Fruit fly (Drosophila melanogaster) whole organism, wandering third instar larva: Measurements from ENCODE around the gene mthl14.
A peak's percentile ranks its signal among the peaks of the same experiment; 100 is the strongest.

Experiments used
- Abd-B ChIP-seq: fragments of >200 bp; optimal IDR thresholded peaks from 2 replicates; lab custom pipeline; 2017; ENCODE audit warnings: missing biosample characterization, missing genetic modification characterization
- CG9705 ChIP-seq: fragments of 200-800 bp; sonication (Bioruptor generic); optimal IDR thresholded peaks from 2 replicates; lab custom pipeline; 2018; ENCODE audit warnings: missing biosample characterization, mild to moderate bottlenecking, missing genetic modification characterization
- CrebA ChIP-seq: fragments of 200-800 bp; sonication (Bioruptor generic); optimal IDR thresholded peaks from 2 replicates; lab custom pipeline; 2016; ENCODE audit warnings: missing biosample characterization, mild to moderate bottlenecking, missing genetic modification characterization, borderline replicate concordance
- Dfd ChIP-seq: fragments of >200 bp; optimal IDR thresholded peaks from 2 replicates; lab custom pipeline; 2017; ENCODE audit warnings: missing biosample characterization, missing genetic modification characterization
- Dif ChIP-seq: fragments of 200-275, 200-300 bp; sonication (Bioruptor generic); optimal IDR thresholded peaks from 2 replicates; lab custom pipeline; 2018; ENCODE audit warnings: missing biosample characterization, missing genetic modification characterization; ENCODE audit not compliant: partially characterized antibody
- GATAd ChIP-seq: sonication (Bioruptor generic); optimal IDR thresholded peaks from 2 replicates; lab custom pipeline; 2016; ENCODE audit warnings: missing biosample characterization, missing genetic modification characterization
- HLH106 ChIP-seq: fragments of 200-800 bp; optimal IDR thresholded peaks from 3 replicates; lab custom pipeline; 2019; ENCODE audit warnings: missing biosample characterization, mild to moderate bottlenecking, missing genetic modification characterization, moderate library complexity
- Hnf4 ChIP-seq: fragments of 200-800 bp; sonication (Bioruptor generic); optimal IDR thresholded peaks from 2 replicates; lab custom pipeline; 2016; ENCODE audit warnings: missing biosample characterization, mild to moderate bottlenecking, missing genetic modification characterization
- Hr78 ChIP-seq: fragments of >200 bp; optimal IDR thresholded peaks from 2 replicates; lab custom pipeline; 2017; ENCODE audit warnings: missing biosample characterization, missing genetic modification characterization
- Hr83 ChIP-seq: fragments of 200-300 bp; sonication (Bioruptor generic); optimal IDR thresholded peaks from 2 replicates; lab custom pipeline; 2016; ENCODE audit warnings: missing biosample characterization, mild to moderate bottlenecking, missing genetic modification characterization, moderate library complexity; ENCODE audit not compliant: poor library complexity, severe bottlenecking
- Jra ChIP-seq: sonication (Bioruptor generic); optimal IDR thresholded peaks from 2 replicates; lab custom pipeline; 2016; ENCODE audit warnings: missing biosample characterization, missing genetic modification characterization
- Mio ChIP-seq: sonication (Bioruptor generic); optimal IDR thresholded peaks from 2 replicates; lab custom pipeline; 2016; ENCODE audit warnings: missing biosample characterization, missing genetic modification characterization
- Myc ChIP-seq: fragments of >200 bp; optimal IDR thresholded peaks from 2 replicates; lab custom pipeline; 2017
- N ChIP-seq: fragments of >200 bp; optimal IDR thresholded peaks from 2 replicates; lab custom pipeline; 2018; ENCODE audit warnings: missing biosample characterization, missing external identifiers, missing genetic modification characterization
- Rel ChIP-seq, 2 experiments: fragments of 200-800 bp; sonication (Bioruptor generic) in 1 of 2; optimal IDR thresholded peaks; 2 replicates in 1 of 2; 3 replicates in 1 of 2; lab custom pipeline; 2016 to 2019; ENCODE audit warnings: mild to moderate bottlenecking in 2 of 2, missing biosample characterization in 2 of 2, missing genetic modification characterization in 2 of 2, moderate library complexity in 1 of 2
- Sp1 ChIP-seq: fragments of 200-800 bp; sonication (Bioruptor generic); optimal IDR thresholded peaks from 3 replicates; lab custom pipeline; 2019; ENCODE audit warnings: missing biosample characterization, mild to moderate bottlenecking, missing genetic modification characterization, moderate library complexity
- Vsx2 ChIP-seq: fragments of 200-300, 225-300 bp; sonication (Bioruptor generic); optimal IDR thresholded peaks from 2 replicates; lab custom pipeline; 2018; ENCODE audit warnings: missing biosample characterization, missing genetic modification characterization; ENCODE audit not compliant: partially characterized antibody
- br ChIP-seq: fragments of 200-800 bp; sonication (Bioruptor generic); optimal IDR thresholded peaks from 2 replicates; lab custom pipeline; 2016; ENCODE audit warnings: missing biosample characterization, missing genetic modification characterization
- brk ChIP-seq: fragments of 200-800 bp; sonication (Bioruptor generic); optimal IDR thresholded peaks from 2 replicates; lab custom pipeline; 2016; ENCODE audit warnings: missing biosample characterization, mild to moderate bottlenecking, missing genetic modification characterization
- dl ChIP-seq, 2 experiments: fragments of 175-275, 200-275 bp in 1 of 2; fragments of 200-275 bp in 1 of 2; sonication (Bioruptor generic); optimal IDR thresholded peaks; lab custom pipeline; 2018; ENCODE audit warnings: mild to moderate bottlenecking in 2 of 2, missing biosample characterization in 2 of 2, missing genetic modification characterization in 2 of 2, moderate library complexity in 2 of 2; ENCODE audit not compliant: partially characterized antibody in 2 of 2, insufficient read depth in 1 of 2
- dmrt93B ChIP-seq: fragments of 200-800 bp; sonication (Bioruptor generic); optimal IDR thresholded peaks from 2 replicates; lab custom pipeline; 2018; ENCODE audit warnings: missing biosample characterization, mild to moderate bottlenecking, missing genetic modification characterization
- dsf ChIP-seq: sonication (Bioruptor generic); optimal IDR thresholded peaks from 2 replicates; lab custom pipeline; 2016; ENCODE audit warnings: missing biosample characterization, missing genetic modification characterization, borderline replicate concordance
- ey ChIP-seq: fragments of 200-800 bp; sonication (Bioruptor generic); optimal IDR thresholded peaks from 2 replicates; lab custom pipeline; 2016; ENCODE audit warnings: missing biosample characterization, missing genetic modification characterization
- foxo ChIP-seq, 2 experiments: fragments of 200-800 bp; sonication (Bioruptor generic); optimal IDR thresholded peaks; 2 replicates in 1 of 2; 3 replicates in 1 of 2; lab custom pipeline; 2016 to 2017; ENCODE audit warnings: missing biosample characterization in 2 of 2, missing genetic modification characterization in 2 of 2
- fru ChIP-seq: fragments of 200-800 bp; sonication (Bioruptor generic); optimal IDR thresholded peaks from 3 replicates; lab custom pipeline; 2016; ENCODE audit warnings: missing biosample characterization, mild to moderate bottlenecking, missing genetic modification characterization
- h ChIP-seq: fragments of 200-800 bp; sonication (Bioruptor generic); optimal IDR thresholded peaks from 3 replicates; lab custom pipeline; 2016; ENCODE audit warnings: missing biosample characterization, mild to moderate bottlenecking, missing genetic modification characterization
- jim ChIP-seq: fragments of 175-275, 200-325 bp; sonication (Bioruptor generic); optimal IDR thresholded peaks from 2 replicates; lab custom pipeline; 2016; ENCODE audit warnings: missing biosample characterization, mild to moderate bottlenecking, missing genetic modification characterization
- lola ChIP-seq: fragments of >200 bp; optimal IDR thresholded peaks from 2 replicates; lab custom pipeline; 2017; ENCODE audit warnings: missing biosample characterization, missing genetic modification characterization
- pan ChIP-seq: fragments of >200 bp; optimal IDR thresholded peaks from 2 replicates; lab custom pipeline; 2017
- psq ChIP-seq: fragments of 200-800 bp; sonication (Bioruptor generic); optimal IDR thresholded peaks from 3 replicates; lab custom pipeline; 2017; ENCODE audit warnings: missing biosample characterization, mild to moderate bottlenecking, missing genetic modification characterization, moderate library complexity
- rgr ChIP-seq: fragments of 200-800 bp; sonication (Bioruptor generic); optimal IDR thresholded peaks from 3 replicates; lab custom pipeline; 2016; ENCODE audit warnings: missing biosample characterization, mild to moderate bottlenecking, missing genetic modification characterization
- sage ChIP-seq: fragments of 200-800 bp; sonication (Bioruptor generic); optimal IDR thresholded peaks from 2 replicates; lab custom pipeline; 2016; ENCODE audit warnings: missing biosample characterization, mild to moderate bottlenecking, missing genetic modification characterization
- sv ChIP-seq: fragments of 200-800 bp; sonication (Bioruptor generic); optimal IDR thresholded peaks from 3 replicates; lab custom pipeline; 2016; ENCODE audit warnings: missing biosample characterization, missing genetic modification characterization
- tai ChIP-seq: sonication (Bioruptor generic); optimal IDR thresholded peaks from 2 replicates; lab custom pipeline; 2016; ENCODE audit warnings: missing biosample characterization, missing genetic modification characterization
- usp ChIP-seq: fragments of >200 bp; optimal IDR thresholded peaks from 2 replicates; lab custom pipeline; 2017; ENCODE audit warnings: missing biosample characterization, missing genetic modification characterization
- woc ChIP-seq: sonication (Bioruptor generic); optimal IDR thresholded peaks from 2 replicates; lab custom pipeline; 2016; ENCODE audit warnings: missing biosample characterization, mild to moderate bottlenecking, missing genetic modification characterization

mthl14 gene

dm6 chr3L:276736-277487 lies 29.6 kb downstream of the mthl14 start, which contains the start of gene RhoGEF3:
TSS of gene RhoGEF3 (plus strand) at chr3L:277437.
- TF ChIP-seq sv (GFP tag; lab: Kevin White, UChicago) (no peak), Dfd (GFP tag; lab: Kevin White, UChicago) (no peak), foxo (GFP tag; optimal IDR thresholded peaks at IDR 0.05; lab: Kevin White, UChicago) (no peak), CrebA (no peak), h (GFP tag; lab: Kevin White, UChicago) (no peak), tai (GFP tag; lab: Kevin White, UChicago) (no peak), dsf (no peak)

DNA sequence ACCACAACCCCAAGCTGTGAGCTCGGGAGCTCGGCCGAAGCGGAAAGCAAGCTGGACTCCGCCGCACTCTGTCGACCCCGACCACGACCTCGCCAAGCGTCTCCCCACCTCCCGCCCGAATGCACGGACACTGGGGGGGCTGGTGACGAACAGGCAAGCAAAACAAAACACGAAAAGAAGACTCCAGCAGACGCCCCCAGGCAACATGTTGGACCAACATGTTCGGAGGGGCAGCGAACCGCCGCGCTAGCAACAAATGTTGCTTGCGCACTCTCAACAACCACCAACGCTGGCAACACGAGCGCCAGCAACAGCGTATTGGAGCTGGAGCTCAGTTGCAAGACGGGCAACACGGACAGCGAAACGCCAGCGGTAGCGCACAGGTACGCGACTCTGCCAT lies 35.0 kb downstream of the mthl14 start:
- TF ChIP-seq Hnf4 (GFP tag; lab: Kevin White, UChicago) (no peak), ey (no peak), psq (peak; percentile 90), CrebA (no peak), br (GFP tag; lab: Kevin White, UChicago) (no peak), HLH106 (no peak), N (GFP tag; lab: Kevin White, UChicago) (no peak), sage (GFP tag; lab: Kevin White, UChicago) (no peak), dsf (no peak), dl (GFP tag; optimal IDR thresholded peaks at IDR 0.05; lab: Kevin White, UChicago; ENCODE audit: insufficient read depth in 1 of 2, partially characterized antibody in 2 of 2) (no peak), CG9705 (GFP tag; lab: Kevin White, UChicago) (no peak), tai (GFP tag; lab: Kevin White, UChicago) (no peak), Hr78 (GFP tag; lab: Kevin White, UChicago) (no peak), Dif (GFP tag; lab: Kevin White, UChicago) (peak; percentile 16), Rel (GFP tag; optimal IDR thresholded peaks at IDR 0.05; lab: Kevin White, UChicago) (no peak), Rel (tag; optimal IDR thresholded peaks at IDR 0.05; lab: Kevin White, UChicago) (no peak)

DNA sequence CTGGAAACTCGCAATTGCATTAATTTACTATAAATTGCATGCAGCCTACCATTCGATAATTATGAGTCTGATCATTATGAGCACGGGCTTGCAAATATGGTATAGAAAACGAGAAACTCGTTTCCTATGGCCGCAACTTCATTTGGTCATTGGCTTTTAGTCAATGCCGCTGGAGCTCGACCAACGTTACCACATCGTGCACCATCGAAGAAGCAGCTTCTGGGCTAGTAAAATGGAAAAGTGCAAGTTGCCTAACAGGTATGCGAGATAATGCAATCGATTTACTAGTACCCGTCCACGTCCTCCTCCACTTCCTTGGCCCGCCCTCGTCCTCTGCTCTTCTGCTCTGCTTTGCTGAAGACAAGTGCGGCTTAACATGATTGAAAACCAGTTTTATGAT lies 37.0 kb downstream of the mthl14 start:
- no peak for TF ChIP-seq brk (GFP tag; lab: Kevin White, UChicago)
- TF ChIP-seq Hr83 (GFP tag; lab: Kevin White, UChicago) = no peak
- TF ChIP-seq ey = no peak
- no peak for TF ChIP-seq Dif (GFP tag; lab: Kevin White, UChicago)
- TF ChIP-seq dmrt93B (GFP tag; lab: Kevin White, UChicago) = no peak
- TF ChIP-seq rgr (GFP tag; lab: Kevin White, UChicago) = no peak
- TF ChIP-seq dsf = no peak
- TF ChIP-seq CG9705 (GFP tag; lab: Kevin White, UChicago) = no peak
- TF ChIP-seq HLH106 = no peak
- TF ChIP-seq lola (GFP tag; lab: Kevin White, UChicago) = no peak
- TF ChIP-seq CrebA = no peak
- no peak for TF ChIP-seq dl (GFP tag; optimal IDR thresholded peaks at IDR 0.05; lab: Kevin White, UChicago; ENCODE audit: insufficient read depth in 1 of 2, partially characterized antibody in 2 of 2)
- TF ChIP-seq Jra (GFP tag; lab: Kevin White, UChicago) = no peak
- TF ChIP-seq sage (GFP tag; lab: Kevin White, UChicago) = no peak
- TF ChIP-seq Dfd (GFP tag; lab: Kevin White, UChicago) = no peak
- no peak for TF ChIP-seq h (GFP tag; lab: Kevin White, UChicago)

- TF ChIP-seq Vsx2 (peak; percentile 53), CG9705 (GFP tag; lab: Kevin White, UChicago) (no peak), br (GFP tag; lab: Kevin White, UChicago) (no peak), woc (GFP tag; lab: Kevin White, UChicago) (no peak), jim (GFP tag; lab: Kevin White, UChicago) (no peak), dmrt93B (GFP tag; lab: Kevin White, UChicago) (no peak), GATAd (GFP tag; lab: Kevin White, UChicago) (no peak), Mio (no peak), lola (GFP tag; lab: Kevin White, UChicago) (no peak), CrebA (no peak), fru (GFP tag; lab: Kevin White, UChicago) (no peak), usp (GFP tag; lab: Kevin White, UChicago) (no peak), Dfd (GFP tag; lab: Kevin White, UChicago) (no peak), ey (no peak), Myc (lab: Kevin White, UChicago) (peak; percentile 72), sage (GFP tag; lab: Kevin White, UChicago) (no peak), Jra (GFP tag; lab: Kevin White, UChicago) (no peak), N (GFP tag; lab: Kevin White, UChicago) (peak; percentile 72), sv (GFP tag; lab: Kevin White, UChicago) (no peak), Dif (GFP tag; lab: Kevin White, UChicago) (peak; percentile 15), Hr78 (GFP tag; lab: Kevin White, UChicago) (peak; percentile 10), Sp1 (GFP tag; lab: Kevin White, UChicago) (no peak), pan (lab: Kevin White, UChicago) (no peak), Abd-B (GFP tag; lab: Kevin White, UChicago) (no peak), HLH106 (no peak)
These were observed 44.4 kb downstream of the mthl14 start for dm6 chr3L:291583-292145.
